In the genomic region with DNA sequence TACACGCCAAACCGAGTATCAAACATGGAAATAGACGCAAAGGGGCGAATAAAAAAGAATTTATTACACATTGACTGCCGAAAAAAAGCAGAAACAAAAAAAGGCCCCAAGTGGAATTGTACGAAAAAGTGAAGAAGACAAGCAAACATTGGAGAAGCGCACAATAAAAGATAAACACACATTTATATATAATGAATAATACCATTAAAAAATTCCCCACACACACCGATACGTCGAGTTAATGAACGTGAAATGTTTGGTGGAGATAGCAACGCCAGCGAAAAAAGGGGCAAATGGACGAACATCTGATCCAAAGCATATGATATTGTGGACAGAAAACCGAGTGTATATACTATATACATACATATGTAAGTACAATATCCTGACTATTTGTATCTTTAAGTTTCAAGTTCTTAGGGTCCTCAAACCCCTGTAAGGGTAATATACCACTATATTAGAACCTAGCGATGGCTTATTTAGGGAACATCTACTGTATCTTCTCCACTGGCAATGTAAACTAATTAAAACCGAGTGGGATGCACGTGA, we compare ENCODE assay signal across 5 fruit fly cellular contexts.
TF ChIP-seq lines count a peak whose summit lies in the region.

No protein-coding gene starts in this region.

- no peak for TF ChIP-seq CTCF in whole organism, embryonic (GFP tag; optimal IDR thresholded peaks at IDR 0.05; lab: Kevin White, UChicago)

TF ChIP-seq in Kc167, 6 proteins besides CTCF, POLR2A, EP300 and RAD21:
- no peak for TF ChIP-seq ttk (optimal IDR thresholded peaks at IDR 0.05; lab: Kevin White, UChicago)
- no peak for TF ChIP-seq Sin3A (optimal IDR thresholded peaks at IDR 0.05; lab: Kevin White, UChicago)
- peak; percentile 11 for TF ChIP-seq psq (optimal IDR thresholded peaks at IDR 0.05; lab: Kevin White, UChicago)
- no peak for TF ChIP-seq h (optimal IDR thresholded peaks at IDR 0.05; lab: Kevin White, UChicago)

TF ChIP-seq in whole organism, adult, 20 proteins besides CTCF, POLR2A, EP300 and RAD21:
- TF ChIP-seq CG11617 (GFP tag; optimal IDR thresholded peaks at IDR 0.05; lab: Kevin White, UChicago) (no peak), Clk (GFP tag; optimal IDR thresholded peaks at IDR 0.05; lab: Kevin White, UChicago) (no peak), CG7045 (GFP tag; optimal IDR thresholded peaks at IDR 0.05; lab: Kevin White, UChicago) (peak; percentile 29), CG7101 (tag; optimal IDR thresholded peaks at IDR 0.05; lab: Kevin White, UChicago) (no peak), kay (GFP tag; lab: Kevin White, UChicago; ENCODE audit: borderline replicate concordance) (peak; percentile 84), CG33017 (tag; optimal IDR thresholded peaks at IDR 0.05; lab: Kevin White, UChicago) (peak; percentile 14), CG1620 (GFP tag; optimal IDR thresholded peaks at IDR 0.05; lab: Kevin White, UChicago) (no peak), tj (GFP tag; optimal IDR thresholded peaks at IDR 0.05; lab: Kevin White, UChicago) (peak; percentile 61)

TF ChIP-seq in whole organism, embryonic, 481 proteins besides CTCF, POLR2A, EP300 and RAD21 (continues in another document):
- no peak for TF ChIP-seq CG10959 (GFP tag; IDR thresholded peaks at IDR 0.05; lab: Robert Waterston, UW)
- no peak for TF ChIP-seq CG6683 (GFP tag; optimal IDR thresholded peaks at IDR 0.05; lab: Kevin White, UChicago)
- no peak for TF ChIP-seq ac (GFP tag; optimal IDR thresholded peaks at IDR 0.05; lab: Kevin White, UChicago)
- TF ChIP-seq CG11456 (GFP tag; IDR thresholded peaks at IDR 0.05; lab: Robert Waterston, UW): no peak
- no peak for TF ChIP-seq Mrtf (GFP tag; IDR thresholded peaks at IDR 0.05; lab: Robert Waterston, UW)
- TF ChIP-seq zen2 (GFP tag; IDR thresholded peaks at IDR 0.05; lab: Robert Waterston, UW; ENCODE audit: partially characterized antibody): no peak
- TF ChIP-seq CG4730 (GFP tag; IDR thresholded peaks at IDR 0.05; lab: Robert Waterston, UW): no peak
- no peak for TF ChIP-seq Neu2 (GFP tag; optimal IDR thresholded peaks at IDR 0.05; lab: Kevin White, UChicago; ENCODE audit: borderline replicate concordance)
- TF ChIP-seq CG11695 (GFP tag; IDR thresholded peaks at IDR 0.05; lab: Robert Waterston, UW): no peak
- TF ChIP-seq unc-4 (GFP tag; IDR thresholded peaks at IDR 0.05; lab: Robert Waterston, UW; ENCODE audit: partially characterized antibody): no peak
- TF ChIP-seq cg (GFP tag; optimal IDR thresholded peaks at IDR 0.05; lab: Kevin White, UChicago): peak; percentile 20
- TF ChIP-seq D19B (GFP tag; optimal IDR thresholded peaks at IDR 0.05; lab: Kevin White, UChicago): no peak
- TF ChIP-seq grn (GFP tag; optimal IDR thresholded peaks at IDR 0.05; lab: Kevin White, UChicago): no peak
- TF ChIP-seq Nf-YC (tag; optimal IDR thresholded peaks at IDR 0.05; lab: Kevin White, UChicago): no peak
- no peak for TF ChIP-seq gem (tag; optimal IDR thresholded peaks at IDR 0.05; lab: Kevin White, UChicago)
- TF ChIP-seq Dbx (GFP tag; IDR thresholded peaks at IDR 0.05; lab: Robert Waterston, UW): 0 out of 3 replicates have a peak, but pooled peaks have one; percentile 13
- TF ChIP-seq Hand (GFP tag; optimal IDR thresholded peaks at IDR 0.05; lab: Kevin White, UChicago): no peak
- no peak for TF ChIP-seq slbo (GFP tag; IDR thresholded peaks at IDR 0.05; lab: Robert Waterston, UW)
- TF ChIP-seq scrt (GFP tag; optimal IDR thresholded peaks at IDR 0.05; lab: Kevin White, UChicago): no peak
- no peak for TF ChIP-seq pho (GFP tag; optimal IDR thresholded peaks at IDR 0.05; lab: Kevin White, UChicago)
- TF ChIP-seq Asciz (GFP tag; optimal IDR thresholded peaks at IDR 0.05; lab: Kevin White, UChicago): no peak
- TF ChIP-seq CG11723 (GFP tag; optimal IDR thresholded peaks at IDR 0.05; lab: Kevin White, UChicago): no peak
- no peak for TF ChIP-seq luna (GFP tag; optimal IDR thresholded peaks at IDR 0.05; lab: Kevin White, UChicago)
- no peak for TF ChIP-seq CG10654 (GFP tag; optimal IDR thresholded peaks at IDR 0.05; lab: Kevin White, UChicago)
- TF ChIP-seq zen (tag; optimal IDR thresholded peaks at IDR 0.05; lab: Kevin White, UChicago): no peak

TF ChIP-seq in whole organism, prepupa, 60 proteins besides CTCF, POLR2A, EP300 and RAD21:
- TF ChIP-seq Eip93F (GFP tag; optimal IDR thresholded peaks at IDR 0.05; lab: Kevin White, UChicago): no peak
- peak; percentile 9 for TF ChIP-seq vri (GFP tag; optimal IDR thresholded peaks at IDR 0.05; lab: Kevin White, UChicago)
- no peak for TF ChIP-seq CG8632 (GFP tag; optimal IDR thresholded peaks at IDR 0.05; lab: Kevin White, UChicago)
- TF ChIP-seq CG31627 (GFP tag; optimal IDR thresholded peaks at IDR 0.05; lab: Kevin White, UChicago): peak; percentile 5
- no peak for TF ChIP-seq Eip75B (GFP tag; optimal IDR thresholded peaks at IDR 0.05; lab: Kevin White, UChicago)
TF ChIP-seq in whole organism, prepupa: peak in this region for 2.

TF ChIP-seq in whole organism, wandering third instar larva, 38 proteins besides CTCF, POLR2A, EP300 and RAD21:
- TF ChIP-seq woc (GFP tag; optimal IDR thresholded peaks at IDR 0.05; lab: Kevin White, UChicago) (no peak), Mio (GFP tag; optimal IDR thresholded peaks at IDR 0.05; lab: Kevin White, UChicago) (no peak), ey (GFP tag; optimal IDR thresholded peaks at IDR 0.05; lab: Kevin White, UChicago) (peak; percentile 42), h (GFP tag; optimal IDR thresholded peaks at IDR 0.05; lab: Kevin White, UChicago) (peak; percentile 64), Vsx2 (GFP tag; optimal IDR thresholded peaks at IDR 0.05; lab: Kevin White, UChicago; ENCODE audit: partially characterized antibody) (no peak), CrebA (GFP tag; optimal IDR thresholded peaks at IDR 0.05; lab: Kevin White, UChicago; ENCODE audit: borderline replicate concordance) (peak; percentile 75), sage (GFP tag; optimal IDR thresholded peaks at IDR 0.05; lab: Kevin White, UChicago) (peak; percentile 20), GATAd (GFP tag; optimal IDR thresholded peaks at IDR 0.05; lab: Kevin White, UChicago) (no peak), pan (optimal IDR thresholded peaks at IDR 0.05; lab: Kevin White, UChicago) (no peak), Sp1 (GFP tag; optimal IDR thresholded peaks at IDR 0.05; lab: Kevin White, UChicago) (no peak), CG32264 (GFP tag; optimal IDR thresholded peaks at IDR 0.05; lab: Kevin White, UChicago) (no peak), brk (GFP tag; optimal IDR thresholded peaks at IDR 0.05; lab: Kevin White, UChicago) (peak; percentile 4), jim (GFP tag; optimal IDR thresholded peaks at IDR 0.05; lab: Kevin White, UChicago) (no peak), dl (GFP tag; optimal IDR thresholded peaks at IDR 0.05; lab: Kevin White, UChicago; ENCODE audit: insufficient read depth in 1 of 2, partially characterized antibody in 2 of 2) (no peak), Jra (GFP tag; optimal IDR thresholded peaks at IDR 0.05; lab: Kevin White, UChicago) (no peak), psq (GFP tag; optimal IDR thresholded peaks at IDR 0.05; lab: Kevin White, UChicago) (peak; percentile 54), Hr83 (GFP tag; optimal IDR thresholded peaks at IDR 0.05; lab: Kevin White, UChicago; ENCODE audit: poor library complexity, severe bottlenecking) (no peak), Myc (optimal IDR thresholded peaks at IDR 0.05; lab: Kevin White, UChicago) (no peak), CG9705 (GFP tag; optimal IDR thresholded peaks at IDR 0.05; lab: Kevin White, UChicago) (no peak), HLH106 (tag; optimal IDR thresholded peaks at IDR 0.05; lab: Kevin White, UChicago) (peak; percentile 30), OdsH (GFP tag; optimal IDR thresholded peaks at IDR 0.05; lab: Kevin White, UChicago) (peak; percentile 23), rgr (GFP tag; optimal IDR thresholded peaks at IDR 0.05; lab: Kevin White, UChicago) (peak; percentile 26), br (GFP tag; optimal IDR thresholded peaks at IDR 0.05; lab: Kevin White, UChicago) (no peak), foxo (GFP tag; optimal IDR thresholded peaks at IDR 0.05; lab: Kevin White, UChicago) (no peak), Dfd (GFP tag; optimal IDR thresholded peaks at IDR 0.05; lab: Kevin White, UChicago) (no peak), Abd-B (GFP tag; optimal IDR thresholded peaks at IDR 0.05; lab: Kevin White, UChicago) (no peak), N (GFP tag; optimal IDR thresholded peaks at IDR 0.05; lab: Kevin White, UChicago) (no peak), Hr78 (GFP tag; optimal IDR thresholded peaks at IDR 0.05; lab: Kevin White, UChicago) (no peak), Rel (GFP tag; optimal IDR thresholded peaks at IDR 0.05; lab: Kevin White, UChicago) (peak; percentile 8), Rel (tag; optimal IDR thresholded peaks at IDR 0.05; lab: Kevin White, UChicago) (peak; percentile 77), tai (GFP tag; optimal IDR thresholded peaks at IDR 0.05; lab: Kevin White, UChicago) (no peak), dsf (GFP tag; optimal IDR thresholded peaks at IDR 0.05; lab: Kevin White, UChicago; ENCODE audit: borderline replicate concordance) (no peak), lola (GFP tag; optimal IDR thresholded peaks at IDR 0.05; lab: Kevin White, UChicago) (no peak), sv (GFP tag; optimal IDR thresholded peaks at IDR 0.05; lab: Kevin White, UChicago) (no peak), usp (GFP tag; optimal IDR thresholded peaks at IDR 0.05; lab: Kevin White, UChicago) (no peak), fru (GFP tag; optimal IDR thresholded peaks at IDR 0.05; lab: Kevin White, UChicago) (peak; percentile 34), dmrt93B (GFP tag; optimal IDR thresholded peaks at IDR 0.05; lab: Kevin White, UChicago) (no peak), Hnf4 (GFP tag; optimal IDR thresholded peaks at IDR 0.05; lab: Kevin White, UChicago) (no peak), Dif (GFP tag; optimal IDR thresholded peaks at IDR 0.05; lab: Kevin White, UChicago; ENCODE audit: partially characterized antibody) (peak; percentile 16)
TF ChIP-seq in whole organism, wandering third instar larva: peak in this region for 12.
